Worm (Caenorhabditis elegans) whole organism, young adult: Measurements from ENCODE around the gene F47B8.3.
A peak's percentile ranks its signal among the peaks of the same experiment; 100 is the strongest.

Source experiments
- B0019.2 ChIP-seq: fragments of 200-800 bp; sonication (Bioruptor generic); conservative IDR thresholded peaks from 2 replicates; pipeline ENCODE4 v1.3.6; 2022; ENCODE audit warnings: missing genetic modification reagents, missing genetic modification characterization, missing compliant biosample characterization
- B0035.1 ChIP-seq: sonication (generic microtip); optimal IDR thresholded peaks from 2 replicates; lab custom pipeline; 2016; ENCODE audit warnings: missing genetic modification characterization, mild to moderate bottlenecking, missing compliant biosample characterization, missing genotype, missing genetic modification reagents
- B0336.3 ChIP-seq: fragments of 200-800 bp; sonication (Bioruptor generic); IDR thresholded peaks from 2 replicates; pipeline ENCODE4 v1.3.6; 2022; ENCODE audit warnings: missing genetic modification characterization, missing compliant biosample characterization
- D2030.7 ChIP-seq: fragments of 200-800 bp; sonication (Bioruptor generic); IDR thresholded peaks from 2 replicates; pipeline ENCODE4 v1.3.6; 2022; ENCODE audit warnings: missing genetic modification reagents, missing genetic modification characterization, missing compliant biosample characterization
- F22D6.2 ChIP-seq: sonication (generic microtip); optimal IDR thresholded peaks from 2 replicates; lab custom pipeline; 2016; ENCODE audit warnings: mild to moderate bottlenecking, missing genetic modification characterization, missing compliant biosample characterization
- F37B4.10 ChIP-seq: fragments of 200-800 bp; sonication (Bioruptor generic); IDR thresholded peaks from 2 replicates; pipeline ENCODE4 v1.3.6; 2022; ENCODE audit warnings: missing genetic modification characterization, missing compliant biosample characterization
- T26A5.8 ChIP-seq: sonication (generic microtip); optimal IDR thresholded peaks from 2 replicates; lab custom pipeline; 2016; ENCODE audit warnings: missing genetic modification characterization, missing compliant biosample characterization
- Y53F4B.3 ChIP-seq: fragments of 200-800 bp; sonication (Bioruptor generic); IDR thresholded peaks from 2 replicates; pipeline ENCODE4 v1.3.6; 2022; ENCODE audit warnings: missing genetic modification reagents, missing genetic modification characterization, missing compliant biosample characterization
- Y67H2A.10 ChIP-seq: fragments of 200-800 bp; sonication (Bioruptor generic); conservative IDR thresholded peaks from 2 replicates; pipeline ENCODE4 v1.3.6; 2022; ENCODE audit warnings: missing genetic modification reagents, missing genetic modification characterization, missing compliant biosample characterization
- ama-1 ChIP-seq, 3 experiments: fragments of 150-350 bp in 1 of 3; sonication (generic microtip) in 2 of 3; optimal IDR thresholded peaks; 2 replicates each; lab custom pipeline; 2014 to 2018; ENCODE audit warnings: missing biosample characterization in 2 of 3, missing genetic modification characterization in 2 of 3, missing genetic modification reagents in 2 of 3
- aptf-2 ChIP-seq: fragments of 200-800 bp; sonication (Bioruptor generic); conservative IDR thresholded peaks from 2 replicates; pipeline ENCODE4 v1.3.6; 2022; ENCODE audit warnings: missing genetic modification reagents, missing genetic modification characterization, missing compliant biosample characterization
- aptf-3 ChIP-seq: fragments of 200-800 bp; sonication (Bioruptor generic); IDR thresholded peaks from 2 replicates; pipeline ENCODE4 v1.3.6; 2022; ENCODE audit warnings: missing genetic modification characterization, missing compliant biosample characterization
- attf-3 ChIP-seq: fragments of 200-800 bp; sonication (Bioruptor generic); conservative IDR thresholded peaks from 2 replicates; pipeline ENCODE4 v1.3.6; 2022; ENCODE audit warnings: missing genetic modification reagents, missing genetic modification characterization, missing compliant biosample characterization
- attf-5 ChIP-seq: fragments of 200-800 bp; sonication (Bioruptor generic); optimal IDR thresholded peaks from 2 replicates; lab custom pipeline; 2018; ENCODE audit warnings: mild to moderate bottlenecking, missing genetic modification characterization, missing compliant biosample characterization
- bed-1 ChIP-seq: fragments of 200-800 bp; sonication (Bioruptor generic); IDR thresholded peaks from 2 replicates; pipeline ENCODE4 v1.3.6; 2022; ENCODE audit warnings: missing genetic modification reagents, missing genetic modification characterization, missing compliant biosample characterization
- ccch-3 ChIP-seq: fragments of 200-800 bp; sonication (Bioruptor generic); optimal IDR thresholded peaks from 2 replicates; lab custom pipeline; 2018; ENCODE audit warnings: mild to moderate bottlenecking, missing genetic modification characterization, missing compliant biosample characterization
- cebp-2 ChIP-seq: fragments of 200-800 bp; sonication (Bioruptor generic); IDR thresholded peaks from 2 replicates; pipeline ENCODE4 v1.3.6; 2022; ENCODE audit warnings: missing genetic modification characterization, missing compliant biosample characterization
- ceh-27 ChIP-seq: fragments of 200-800 bp; sonication (Bioruptor generic); optimal IDR thresholded peaks from 2 replicates; lab custom pipeline; 2018; ENCODE audit warnings: mild to moderate bottlenecking, missing genetic modification characterization, moderate library complexity, missing compliant biosample characterization
- ceh-40 ChIP-seq: fragments of 200-800 bp; sonication (Bioruptor generic); IDR thresholded peaks from 2 replicates; pipeline ENCODE4 v1.3.6; 2022; ENCODE audit warnings: missing genetic modification characterization, missing compliant biosample characterization
- chd-7 ChIP-seq: sonication (generic microtip); optimal IDR thresholded peaks from 2 replicates; lab custom pipeline; 2016; ENCODE audit warnings: mild to moderate bottlenecking, missing genetic modification characterization, moderate library complexity, missing compliant biosample characterization
- dox-1 ChIP-seq: fragments of 200-800 bp; sonication (Bioruptor generic); IDR thresholded peaks from 2 replicates; pipeline ENCODE4 v1.3.6; 2022; ENCODE audit warnings: missing genetic modification reagents, missing genetic modification characterization, missing compliant biosample characterization
- dpff-1 ChIP-seq: sonication (generic microtip); optimal IDR thresholded peaks from 2 replicates; lab custom pipeline; 2017; ENCODE audit warnings: mild to moderate bottlenecking, missing genetic modification characterization, missing compliant biosample characterization
- dpl-1 ChIP-seq: fragments of 150-350 bp; optimal IDR thresholded peaks from 2 replicates; lab custom pipeline; 2014; ENCODE audit warnings: missing biosample characterization, missing genetic modification reagents, missing genetic modification characterization
- efl-1 ChIP-seq: fragments of 150-350 bp; optimal IDR thresholded peaks from 2 replicates; lab custom pipeline; 2014; ENCODE audit warnings: missing biosample characterization, missing genetic modification reagents, missing genetic modification characterization
- egrh-3 ChIP-seq: fragments of 200-800 bp; sonication (Bioruptor generic); IDR thresholded peaks from 2 replicates; pipeline ENCODE4 v1.3.6; 2022; ENCODE audit warnings: missing genetic modification reagents, missing genetic modification characterization, missing compliant biosample characterization
- ets-4 ChIP-seq: fragments of 200-800 bp; sonication (Bioruptor generic); optimal IDR thresholded peaks from 2 replicates; lab custom pipeline; 2018; ENCODE audit warnings: mild to moderate bottlenecking, missing genetic modification characterization, missing compliant biosample characterization
- him-1 ChIP-seq: sonication (generic microtip); optimal IDR thresholded peaks from 2 replicates; lab custom pipeline; 2016; ENCODE audit warnings: missing genotype, missing genetic modification reagents, missing genetic modification characterization, missing compliant biosample characterization
- hmg-20 ChIP-seq: fragments of 200-800 bp; sonication (Bioruptor generic); IDR thresholded peaks from 2 replicates; pipeline ENCODE4 v1.3.6; 2022; ENCODE audit warnings: missing genetic modification reagents, missing genetic modification characterization, missing compliant biosample characterization
- hsf-1 ChIP-seq: fragments of 200-800 bp; sonication (Bioruptor generic); IDR thresholded peaks from 2 replicates; pipeline ENCODE4 v1.3.6; 2022; ENCODE audit warnings: missing genetic modification reagents, missing genetic modification characterization, missing compliant biosample characterization
- lin-26 ChIP-seq: fragments of 200-800 bp; sonication (Bioruptor generic); IDR thresholded peaks from 2 replicates; pipeline ENCODE4 v1.3.6; 2022; ENCODE audit warnings: missing genetic modification reagents, missing genetic modification characterization, missing compliant biosample characterization
- lin-54 ChIP-seq: fragments of 200-800 bp; sonication (Bioruptor generic); optimal IDR thresholded peaks from 2 replicates; lab custom pipeline; 2018; ENCODE audit warnings: mild to moderate bottlenecking, missing genetic modification characterization, missing compliant biosample characterization
- lir-1 ChIP-seq: fragments of 200-800 bp; sonication (Bioruptor generic); conservative IDR thresholded peaks from 2 replicates; pipeline ENCODE4 v1.3.6; 2022; ENCODE audit warnings: missing genetic modification reagents, missing genetic modification characterization, missing compliant biosample characterization
- lsl-1 ChIP-seq: fragments of 200-800 bp; sonication (Bioruptor generic); optimal IDR thresholded peaks from 2 replicates; lab custom pipeline; 2018; ENCODE audit warnings: mild to moderate bottlenecking, missing genetic modification characterization, moderate library complexity, missing compliant biosample characterization
- madf-8 ChIP-seq: fragments of 200-800 bp; sonication (Bioruptor generic); conservative IDR thresholded peaks from 2 replicates; pipeline ENCODE4 v1.3.6; 2022; ENCODE audit warnings: missing genetic modification reagents, missing genetic modification characterization, missing compliant biosample characterization
- nfya-1 ChIP-seq: sonication (generic microtip); optimal IDR thresholded peaks from 2 replicates; lab custom pipeline; 2017; ENCODE audit warnings: antibody characterized with exemption, missing compliant biosample characterization, missing genetic modification characterization, borderline replicate concordance; ENCODE audit not compliant: insufficient read depth
- nfya-2 ChIP-seq: fragments of 200-800 bp; sonication (Bioruptor generic); IDR thresholded peaks from 2 replicates; pipeline ENCODE4 v1.3.6; 2022; ENCODE audit warnings: missing genetic modification reagents, missing genetic modification characterization, missing compliant biosample characterization
- nhr-120 ChIP-seq: fragments of 200-800 bp; sonication (Bioruptor generic); IDR thresholded peaks from 2 replicates; pipeline ENCODE4 v1.3.6; 2022; ENCODE audit warnings: missing genetic modification characterization, missing compliant biosample characterization
- nhr-179 ChIP-seq: sonication (generic microtip); optimal IDR thresholded peaks from 2 replicates; lab custom pipeline; 2016; ENCODE audit warnings: mild to moderate bottlenecking, missing genetic modification characterization, missing compliant biosample characterization
- nhr-27 ChIP-seq: fragments of 200-800 bp; sonication (Bioruptor generic); optimal IDR thresholded peaks from 2 replicates; lab custom pipeline; 2018; ENCODE audit warnings: mild to moderate bottlenecking, missing genetic modification characterization, moderate library complexity, missing compliant biosample characterization
- nhr-90 ChIP-seq: sonication (generic microtip); optimal IDR thresholded peaks from 2 replicates; lab custom pipeline; 2016; ENCODE audit warnings: missing genotype, mild to moderate bottlenecking, missing genetic modification characterization, missing compliant biosample characterization
- pha-4 ChIP-seq: fragments of 150-350 bp; sonication (generic microtip); optimal IDR thresholded peaks from 2 replicates; lab custom pipeline; 2014; ENCODE audit warnings: missing biosample characterization, missing genetic modification reagents, missing genetic modification characterization
- rpc-1 ChIP-seq, 2 experiments: fragments of 150-350 bp in 1 of 2; sonication (generic microtip) in 1 of 2; optimal IDR thresholded peaks; 2 replicates each; lab custom pipeline; 2014 to 2018; ENCODE audit warnings: missing biosample characterization in 1 of 2, missing genetic modification characterization in 1 of 2, missing genetic modification reagents in 1 of 2, missing genotype in 1 of 2
- somi-1 ChIP-seq: fragments of 200-800 bp; sonication (Bioruptor generic); optimal IDR thresholded peaks from 2 replicates; lab custom pipeline; 2018; ENCODE audit warnings: mild to moderate bottlenecking, missing genetic modification characterization, missing compliant biosample characterization
- tlf-1 ChIP-seq: fragments of 200-800 bp; sonication (Bioruptor generic); optimal IDR thresholded peaks from 2 replicates; lab custom pipeline; 2018; ENCODE audit warnings: mild to moderate bottlenecking, missing genetic modification characterization, missing compliant biosample characterization
- unc-62 ChIP-seq: fragments of 150-350 bp; optimal IDR thresholded peaks from 2 replicates; lab custom pipeline; 2014; ENCODE audit warnings: missing biosample characterization, missing genetic modification reagents, missing genetic modification characterization
- ztf-18 ChIP-seq: sonication (generic microtip); optimal IDR thresholded peaks from 2 replicates; lab custom pipeline; 2016; ENCODE audit warnings: missing genotype, mild to moderate bottlenecking, missing genetic modification characterization, missing compliant biosample characterization
- ztf-22 ChIP-seq: fragments of 200-800 bp; sonication (Bioruptor generic); optimal IDR thresholded peaks from 2 replicates; lab custom pipeline; 2018; ENCODE audit warnings: mild to moderate bottlenecking, missing genetic modification characterization, moderate library complexity, missing compliant biosample characterization
- ztf-25 ChIP-seq: fragments of 200-800 bp; sonication (Bioruptor generic); IDR thresholded peaks from 2 replicates; pipeline ENCODE4 v1.3.6; 2022; ENCODE audit warnings: missing genetic modification reagents, missing genetic modification characterization, missing compliant biosample characterization

Gene F47B8.3

ce11 chrV:14347234-14347826 is 24.5 kb upstream of the F47B8.3 start, which contains the start of gene cept-2 (continued):
- TF ChIP-seq ccch-3, result no peak
- no peak for TF ChIP-seq B0019.2 (GFP tag; lab: Robert Waterston, UW)
- no peak for TF ChIP-seq F22D6.2
- no peak for TF ChIP-seq B0336.3
- TF ChIP-seq nfya-1 (tag; lab: Kevin White, UChicago), result no peak
- peak; percentile 39 for TF ChIP-seq rpc-1 (optimal IDR thresholded peaks at IDR 0.05; lab: Kevin White, UChicago)
- TF ChIP-seq rpc-1 (tag; optimal IDR thresholded peaks at IDR 0.05; lab: Kevin White, UChicago), result peak; percentile 2
- TF ChIP-seq hsf-1, result no peak
- no peak for TF ChIP-seq ztf-25 (GFP tag; lab: Robert Waterston, UW)
- no peak for TF ChIP-seq madf-8 (GFP tag; lab: Robert Waterston, UW)
- no peak for TF ChIP-seq ama-1 (optimal IDR thresholded peaks at IDR 0.05; lab: Kevin White, UChicago)
- no peak for TF ChIP-seq ama-1 (GFP tag; optimal IDR thresholded peaks at IDR 0.05; lab: Kevin White, UChicago)
- peak; percentile 92 for TF ChIP-seq dox-1
- no peak for TF ChIP-seq aptf-3 (GFP tag; lab: Robert Waterston, UW)
- TF ChIP-seq F37B4.10 (GFP tag; lab: Robert Waterston, UW), result no peak
- no peak for TF ChIP-seq T26A5.8
- TF ChIP-seq egrh-3 (GFP tag; lab: Robert Waterston, UW), result no peak
- peak; percentile 56 for TF ChIP-seq dpl-1 (GFP tag; lab: Kevin White, UChicago)
- TF ChIP-seq lsl-1 (GFP tag; lab: Kevin White, UChicago), result peak; percentile 67
- TF ChIP-seq ztf-18 (tag; lab: Kevin White, UChicago), result peak; percentile 80
- no peak for TF ChIP-seq lin-26 (GFP tag; lab: Robert Waterston, UW)
- no peak for TF ChIP-seq bed-1 (GFP tag; lab: Robert Waterston, UW)
- no peak for TF ChIP-seq Y53F4B.3 (GFP tag; lab: Robert Waterston, UW)
- TF ChIP-seq ceh-40 (GFP tag; lab: Robert Waterston, UW), result no peak
- peak; percentile 45 for TF ChIP-seq pha-4 (tag; lab: Kevin White, UChicago)
- TF ChIP-seq unc-62 (GFP tag; lab: Kevin White, UChicago), result no peak
- no peak for TF ChIP-seq dpff-1 (tag; lab: Kevin White, UChicago)
- no peak for TF ChIP-seq nhr-27 (tag; lab: Kevin White, UChicago)
- 0 out of 2 replicates have a peak, but pooled peaks have one; percentile 43 for TF ChIP-seq hmg-20 (GFP tag; lab: Robert Waterston, UW)
- TF ChIP-seq B0035.1 (tag; lab: Kevin White, UChicago), result no peak
- no peak for TF ChIP-seq ztf-22 (GFP tag; lab: Kevin White, UChicago)
- TF ChIP-seq nfya-2 (GFP tag; lab: Robert Waterston, UW), result no peak
- TF ChIP-seq Y67H2A.10 (GFP tag; lab: Robert Waterston, UW), result no peak
- no peak for TF ChIP-seq chd-7 (tag; lab: Kevin White, UChicago)
- peak; percentile 68 for TF ChIP-seq lir-1 (GFP tag; lab: Robert Waterston, UW)
- TF ChIP-seq somi-1, result peak; percentile 57
- peak; percentile 27; the same call in 1 of the 2 replicates for TF ChIP-seq D2030.7
- no peak for TF ChIP-seq nhr-90 (tag; lab: Kevin White, UChicago)
- TF ChIP-seq ets-4 (GFP tag; lab: Kevin White, UChicago), result no peak
- TF ChIP-seq attf-3 (GFP tag; lab: Robert Waterston, UW), result peak; percentile 69
- TF ChIP-seq aptf-2 (GFP tag; lab: Robert Waterston, UW), result no peak
- TF ChIP-seq tlf-1 (GFP tag; lab: Kevin White, UChicago), result peak; percentile 66
- peak; percentile 36 for TF ChIP-seq him-1 (tag; lab: Kevin White, UChicago)
- TF ChIP-seq lin-54 (GFP tag; lab: Kevin White, UChicago), result no peak
- peak; percentile 87 for TF ChIP-seq attf-5 (GFP tag; lab: Kevin White, UChicago)
- TF ChIP-seq nhr-179 (tag; lab: Kevin White, UChicago), result no peak
- peak; percentile 52 for TF ChIP-seq efl-1 (GFP tag; lab: Kevin White, UChicago)
- no peak for TF ChIP-seq cebp-2 (GFP tag; lab: Robert Waterston, UW)
- no peak for TF ChIP-seq nhr-120 (GFP tag; lab: Robert Waterston, UW)
- peak; percentile 81 for TF ChIP-seq ceh-27
